Fruit fly (Drosophila melanogaster) whole organism, embryonic: ENCODE measurements around the gene glu.

Experiments
- Abd-B ChIP-seq: fragments of 200-800 bp; sonication (Bioruptor generic); optimal IDR thresholded peaks from 2 replicates; lab custom pipeline; 2018; ENCODE audit warnings: missing biosample characterization, mild to moderate bottlenecking, missing genetic modification characterization, moderate library complexity
- Adf1 ChIP-seq: fragments of 200-800 bp; sonication (Bioruptor generic); IDR thresholded peaks from 2 replicates; pipeline ENCODE4 v1.3.6; 2022; ENCODE audit warnings: missing biosample characterization, missing genetic modification characterization
- CG10565 ChIP-seq: fragments of 200-800 bp; sonication (Bioruptor generic); optimal IDR thresholded peaks from 3 replicates; lab custom pipeline; 2016; ENCODE audit warnings: missing biosample characterization, mild to moderate bottlenecking, missing genetic modification characterization
- CG12071 ChIP-seq: fragments of 200-800 bp; sonication (Bioruptor generic); optimal IDR thresholded peaks from 3 replicates; lab custom pipeline; 2018; ENCODE audit warnings: missing biosample characterization, mild to moderate bottlenecking, missing genetic modification characterization
- CG13123 ChIP-seq: fragments of 200-800 bp; sonication (Bioruptor generic); optimal IDR thresholded peaks from 2 replicates; lab custom pipeline; 2016; ENCODE audit warnings: missing biosample characterization, missing genetic modification characterization
- CG13775 ChIP-seq: fragments of 200-800 bp; sonication (Bioruptor generic); optimal IDR thresholded peaks from 3 replicates; lab custom pipeline; 2017; ENCODE audit warnings: missing biosample characterization, mild to moderate bottlenecking, missing genetic modification characterization
- CG14050 ChIP-seq: fragments of 200-800 bp; sonication (Bioruptor generic); IDR thresholded peaks from 3 replicates; pipeline ENCODE4 v1.3.6; 2022; ENCODE audit warnings: missing biosample characterization, missing genetic modification characterization
- CG15011 ChIP-seq: fragments of 200-800 bp; sonication (Bioruptor generic); optimal IDR thresholded peaks from 3 replicates; lab custom pipeline; 2018; ENCODE audit warnings: missing biosample characterization, mild to moderate bottlenecking, missing genetic modification characterization
- CG16863 ChIP-seq: fragments of 200-800 bp; sonication (Bioruptor generic); optimal IDR thresholded peaks from 3 replicates; lab custom pipeline; 2016; ENCODE audit warnings: missing biosample characterization, missing genetic modification characterization
- CG17361 ChIP-seq: fragments of 200-800 bp; sonication (Bioruptor generic); IDR thresholded peaks from 3 replicates; pipeline ENCODE4 v1.3.6; 2022; ENCODE audit warnings: missing biosample characterization, missing genetic modification characterization
- CG30403 ChIP-seq: fragments of 200-800 bp; sonication (Bioruptor generic); optimal IDR thresholded peaks from 3 replicates; lab custom pipeline; 2016; ENCODE audit warnings: missing biosample characterization, missing genetic modification characterization
- CG42726 ChIP-seq: fragments of 200-800 bp; sonication (Bioruptor generic); IDR thresholded peaks from 2 replicates; pipeline ENCODE4 v1.3.6; 2022; ENCODE audit warnings: missing biosample characterization, missing genetic modification characterization; ENCODE audit not compliant: partially characterized antibody
- CG4424 ChIP-seq: fragments of 200-800 bp; sonication (Bioruptor generic); optimal IDR thresholded peaks from 3 replicates; lab custom pipeline; 2016; ENCODE audit warnings: missing biosample characterization, missing genetic modification characterization
- CG5180 ChIP-seq: fragments of 200-800 bp; sonication (Bioruptor generic); optimal IDR thresholded peaks from 3 replicates; lab custom pipeline; 2017; ENCODE audit warnings: missing biosample characterization, missing genetic modification characterization, mild to moderate bottlenecking, moderate library complexity, missing genetic modification reagents
- CG6175 ChIP-seq: fragments of 200-800 bp; sonication (Bioruptor generic); IDR thresholded peaks from 3 replicates; pipeline ENCODE4 v1.3.6; 2022; ENCODE audit warnings: missing biosample characterization, missing genetic modification characterization
- CG6272 ChIP-seq: fragments of 200-800 bp; sonication (Bioruptor generic); IDR thresholded peaks from 2 replicates; pipeline ENCODE4 v1.3.6; 2022; ENCODE audit warnings: missing biosample characterization, missing genetic modification characterization
- CG6791 ChIP-seq: fragments of 200-800 bp; sonication (Bioruptor generic); IDR thresholded peaks from 3 replicates; pipeline ENCODE4 v1.3.6; 2022; ENCODE audit warnings: missing biosample characterization, missing genetic modification characterization; ENCODE audit not compliant: partially characterized antibody
- CG7928 ChIP-seq: fragments of 200-800 bp; sonication (Bioruptor generic); optimal IDR thresholded peaks from 2 replicates; lab custom pipeline; 2017; ENCODE audit warnings: missing biosample characterization, mild to moderate bottlenecking, missing genetic modification characterization
- CG8765 ChIP-seq: fragments of 200-800 bp; sonication (Bioruptor generic); IDR thresholded peaks from 2 replicates; pipeline ENCODE4 v1.3.6; 2022; ENCODE audit warnings: missing biosample characterization, missing genetic modification characterization
- CG8944 ChIP-seq: fragments of 200-800 bp; sonication (Bioruptor generic); optimal IDR thresholded peaks from 3 replicates; lab custom pipeline; 2016; ENCODE audit warnings: missing biosample characterization, missing genetic modification characterization
- D ChIP-seq, 2 experiments: fragments of 200-800 bp in 1 of 2; fragments of >200 bp in 1 of 2; sonication (Bioruptor generic) in 1 of 2; optimal IDR thresholded peaks; 2 replicates in 1 of 2; 3 replicates in 1 of 2; lab custom pipeline; 2017; ENCODE audit warnings: mild to moderate bottlenecking in 1 of 2, missing biosample characterization in 1 of 2, missing genetic modification characterization in 1 of 2, missing genetic modification reagents in 1 of 2
- Dek ChIP-seq: fragments of 200-800 bp; sonication (Bioruptor generic); optimal IDR thresholded peaks from 3 replicates; lab custom pipeline; 2019; ENCODE audit warnings: missing biosample characterization, mild to moderate bottlenecking, missing genetic modification characterization, moderate library complexity
- Doc2 ChIP-seq: fragments of 200-800 bp; sonication (Bioruptor generic); IDR thresholded peaks from 2 replicates; pipeline ENCODE4 v1.3.6; 2022; ENCODE audit warnings: missing biosample characterization, missing genetic modification characterization
- E2f2 ChIP-seq: fragments of 200-800 bp; sonication (Bioruptor generic); IDR thresholded peaks from 2 replicates; pipeline ENCODE4 v1.3.6; 2022; ENCODE audit warnings: missing biosample characterization, missing genetic modification characterization
- Fer3 ChIP-seq: fragments of 200-800 bp; sonication (Bioruptor generic); optimal IDR thresholded peaks from 2 replicates; lab custom pipeline; 2018; ENCODE audit warnings: missing biosample characterization, mild to moderate bottlenecking, missing genetic modification characterization, moderate library complexity
- Kr ChIP-seq: fragments of 200-800 bp; sonication (Bioruptor generic); optimal IDR thresholded peaks from 2 replicates; lab custom pipeline; 2017; ENCODE audit warnings: missing biosample characterization, mild to moderate bottlenecking, missing genetic modification characterization
- MTF-1 ChIP-seq: fragments of 200-800 bp; sonication (Bioruptor generic); optimal IDR thresholded peaks from 2 replicates; lab custom pipeline; 2018; ENCODE audit warnings: missing biosample characterization, mild to moderate bottlenecking, missing genetic modification characterization, borderline replicate concordance
- Meics ChIP-seq: fragments of 200-800 bp; sonication (Bioruptor generic); optimal IDR thresholded peaks from 2 replicates; lab custom pipeline; 2017; ENCODE audit warnings: missing biosample characterization, mild to moderate bottlenecking, missing genetic modification characterization
- Sry-δ ChIP-seq: fragments of 200-800 bp; sonication (Bioruptor generic); optimal IDR thresholded peaks from 2 replicates; lab custom pipeline; 2016; ENCODE audit warnings: missing biosample characterization, missing genetic modification characterization
- Trl ChIP-seq, 3 experiments: fragments of >200 bp in 2 of 3; fragments of 200-800 bp in 1 of 3; sonication (Bioruptor generic) in 1 of 3; optimal IDR thresholded peaks; 2 replicates in 1 of 3; 3 replicates in 2 of 3; lab custom pipeline; 2016 to 2017; ENCODE audit warnings: missing biosample characterization in 1 of 3, missing genetic modification characterization in 1 of 3
- ato ChIP-seq: fragments of 200-800 bp; sonication (Bioruptor generic); IDR thresholded peaks from 2 replicates; pipeline ENCODE4 v1.3.6; 2022; ENCODE audit warnings: missing biosample characterization, missing genetic modification characterization; ENCODE audit not compliant: partially characterized antibody
- br ChIP-seq: fragments of >200 bp; optimal IDR thresholded peaks from 2 replicates; lab custom pipeline; 2017
- bsh ChIP-seq, 2 experiments: fragments of 200-800 bp; sonication (Bioruptor generic); optimal IDR thresholded peaks; 2 replicates each; lab custom pipeline; 2017 to 2018; ENCODE audit warnings: mild to moderate bottlenecking in 2 of 2, missing biosample characterization in 2 of 2, missing genetic modification characterization in 2 of 2, moderate library complexity in 1 of 2
- chif ChIP-seq, 2 experiments: fragments of 200-800 bp; sonication (Bioruptor generic); optimal IDR thresholded peaks; 3 replicates each; lab custom pipeline; 2016; ENCODE audit warnings: missing biosample characterization in 2 of 2, missing genetic modification characterization in 2 of 2
- chinmo ChIP-seq: fragments of 200-800 bp; sonication (Bioruptor generic); IDR thresholded peaks from 4 replicates; pipeline ENCODE4 v1.3.6; 2022; ENCODE audit warnings: missing biosample characterization, missing genetic modification characterization; ENCODE audit not compliant: partially characterized antibody
- dmrt11E ChIP-seq: fragments of 200-800 bp; sonication (Bioruptor generic); optimal IDR thresholded peaks from 3 replicates; lab custom pipeline; 2018; ENCODE audit warnings: missing biosample characterization, mild to moderate bottlenecking, missing genetic modification characterization, moderate library complexity
- eve ChIP-seq, 2 experiments: fragments of >200 bp; optimal IDR thresholded peaks; 2 replicates each; lab custom pipeline; 2017; ENCODE audit warnings: missing biosample characterization in 2 of 2, missing genetic modification characterization in 2 of 2
- fd96Cb ChIP-seq: fragments of 200-800 bp; sonication (Bioruptor generic); optimal IDR thresholded peaks from 2 replicates; lab custom pipeline; 2018; ENCODE audit warnings: missing biosample characterization, mild to moderate bottlenecking, missing genetic modification characterization, moderate library complexity
- gt ChIP-seq: fragments of 200-800 bp; sonication (Bioruptor generic); IDR thresholded peaks from 2 replicates; pipeline ENCODE4 v1.3.6; 2022; ENCODE audit warnings: missing biosample characterization, missing genetic modification characterization
- lab ChIP-seq: fragments of 200-800 bp; sonication (Bioruptor generic); optimal IDR thresholded peaks from 3 replicates; lab custom pipeline; 2017; ENCODE audit warnings: missing biosample characterization, missing genetic modification characterization, mild to moderate bottlenecking, moderate library complexity, missing genetic modification reagents
- nerfin-1 ChIP-seq: fragments of 200-800 bp; sonication (Bioruptor generic); optimal IDR thresholded peaks from 3 replicates; lab custom pipeline; 2019; ENCODE audit warnings: missing biosample characterization, mild to moderate bottlenecking, missing genetic modification characterization, moderate library complexity
- repo ChIP-seq: fragments of 200-800 bp; sonication (Bioruptor generic); optimal IDR thresholded peaks from 2 replicates; lab custom pipeline; 2016; ENCODE audit warnings: missing biosample characterization, missing genetic modification characterization
- sc ChIP-seq, 3 experiments: fragments of >200 bp in 2 of 3; fragments of 200-800 bp in 1 of 3; sonication (Bioruptor generic) in 1 of 3; optimal IDR thresholded peaks; 2 replicates in 2 of 3; 3 replicates in 1 of 3; lab custom pipeline; 2017; ENCODE audit warnings: mild to moderate bottlenecking in 1 of 3, missing biosample characterization in 1 of 3, missing genetic modification characterization in 1 of 3, missing genetic modification reagents in 1 of 3
- toy ChIP-seq: fragments of 200-800 bp; sonication (Bioruptor generic); IDR thresholded peaks from 2 replicates; pipeline ENCODE4 v1.3.6; 2022; ENCODE audit warnings: missing biosample characterization, missing genetic modification characterization
- trem ChIP-seq: fragments of 200-800 bp; optimal IDR thresholded peaks from 3 replicates; lab custom pipeline; 2019; ENCODE audit warnings: missing biosample characterization, mild to moderate bottlenecking, missing genetic modification characterization, moderate library complexity
- unpg ChIP-seq: fragments of 200-800 bp; sonication (Bioruptor generic); optimal IDR thresholded peaks from 3 replicates; lab custom pipeline; 2018; ENCODE audit warnings: missing biosample characterization, mild to moderate bottlenecking, missing genetic modification characterization, moderate library complexity
- zfh2 ChIP-seq: fragments of 200-800 bp; sonication (Bioruptor generic); optimal IDR thresholded peaks from 2 replicates; lab custom pipeline; 2016; ENCODE audit warnings: missing biosample characterization, missing genetic modification characterization

Gene glu

DNA sequence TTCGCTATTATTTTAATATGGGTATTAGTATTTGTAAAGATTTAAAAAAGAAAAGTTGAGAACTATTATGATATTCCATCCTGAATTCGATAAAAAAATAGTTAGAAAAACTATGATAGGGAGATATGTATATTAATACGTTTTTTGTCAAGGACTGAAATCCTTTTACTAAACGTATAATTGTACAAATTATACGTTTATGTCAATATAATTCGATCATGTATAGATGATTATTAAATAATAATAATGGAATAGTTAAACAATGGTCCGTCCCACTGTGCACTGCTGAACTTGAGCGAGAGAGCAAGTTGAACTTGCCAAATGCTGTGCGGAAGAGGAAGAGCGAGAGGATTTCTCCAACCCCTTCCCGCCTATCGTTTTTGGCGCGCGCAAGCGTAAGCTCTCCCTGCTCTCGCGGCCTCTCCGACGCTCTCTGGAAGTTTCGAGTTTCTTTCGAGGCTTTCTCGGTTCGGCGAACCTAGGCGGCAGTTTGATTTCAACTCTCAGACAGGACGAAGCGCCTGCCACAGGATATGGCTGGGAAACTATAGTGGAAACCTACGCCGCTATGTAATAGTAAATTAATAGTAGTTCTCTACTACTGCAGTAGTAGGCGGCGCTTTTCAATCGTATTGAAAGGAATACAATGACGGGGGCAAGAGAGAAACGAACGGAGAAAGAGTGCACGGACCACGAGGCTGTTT is 53.1 kb downstream of the glu start (continued):
- no peak for TF ChIP-seq CG16863 (GFP tag; lab: Kevin White, UChicago)
- TF ChIP-seq zfh2 (GFP tag; lab: Kevin White, UChicago) = no peak
- no peak for TF ChIP-seq Doc2 (GFP tag; lab: Robert Waterston, UW)
- no peak for TF ChIP-seq CG6272 (GFP tag; lab: Robert Waterston, UW)
- TF ChIP-seq Adf1 = no peak
- peak; percentile 45 for TF ChIP-seq Dek (tag; lab: Kevin White, UChicago)
- TF ChIP-seq Meics (GFP tag; lab: Kevin White, UChicago) = peak; percentile 69
- TF ChIP-seq nerfin-1 = no peak
- no peak for TF ChIP-seq D (optimal IDR thresholded peaks at IDR 0.05; lab: Kevin White, UChicago)
- peak; percentile 31 for TF ChIP-seq D (GFP tag; optimal IDR thresholded peaks at IDR 0.05; lab: Kevin White, UChicago)
- peak; percentile 62 for TF ChIP-seq CG4424 (GFP tag; lab: Kevin White, UChicago)
- TF ChIP-seq Trl (optimal IDR thresholded peaks at IDR 0.05; lab: Kevin White, UChicago) = peak; percentile 68 to 76
- TF ChIP-seq Trl (GFP tag; optimal IDR thresholded peaks at IDR 0.05; lab: Kevin White, UChicago) = no peak
- no peak for TF ChIP-seq toy (GFP tag; lab: Robert Waterston, UW)
- peak; percentile 61 for TF ChIP-seq bsh (GFP tag; optimal IDR thresholded peaks at IDR 0.05; lab: Kevin White, UChicago)
- no peak for TF ChIP-seq CG8765 (GFP tag; lab: Robert Waterston, UW)
- no peak for TF ChIP-seq CG10565
- TF ChIP-seq CG5180 (GFP tag; lab: Kevin White, UChicago) = peak; percentile 56
- TF ChIP-seq CG17361 = peak; percentile 77
- no peak for TF ChIP-seq CG8944
- no peak for TF ChIP-seq sc (optimal IDR thresholded peaks at IDR 0.05; lab: Kevin White, UChicago)
- no peak for TF ChIP-seq sc (GFP tag; optimal IDR thresholded peaks at IDR 0.05; lab: Kevin White, UChicago)
- TF ChIP-seq dmrt11E (tag; lab: Kevin White, UChicago) = peak; percentile 6
- no peak for TF ChIP-seq CG7928 (GFP tag; lab: Kevin White, UChicago)
- peak; percentile 71 for TF ChIP-seq lab (GFP tag; lab: Kevin White, UChicago)
- no peak for TF ChIP-seq ato (GFP tag; lab: Robert Waterston, UW)
- peak; percentile 60 for TF ChIP-seq CG15011 (GFP tag; lab: Kevin White, UChicago)
- peak; percentile 63 for TF ChIP-seq unpg (GFP tag; lab: Kevin White, UChicago)
- TF ChIP-seq E2f2 (GFP tag; lab: Robert Waterston, UW) = no peak; the same call in 1 of the 2 replicates
- TF ChIP-seq CG12071 (GFP tag; lab: Kevin White, UChicago) = no peak
- no peak for TF ChIP-seq CG13123
- no peak for TF ChIP-seq Kr (GFP tag; lab: Kevin White, UChicago)
- peak; percentile 65 for TF ChIP-seq fd96Cb (tag; lab: Kevin White, UChicago)
- peak; percentile 58 for TF ChIP-seq Abd-B (GFP tag; lab: Kevin White, UChicago)
- TF ChIP-seq br (lab: Kevin White, UChicago) = no peak
- TF ChIP-seq gt (GFP tag; lab: Robert Waterston, UW) = no peak
- peak; percentile 69 for TF ChIP-seq CG30403 (GFP tag; lab: Kevin White, UChicago)
- TF ChIP-seq trem (tag; lab: Kevin White, UChicago) = peak; percentile 49
- TF ChIP-seq CG14050 (GFP tag; lab: Robert Waterston, UW) = no peak
- TF ChIP-seq CG42726 = no peak
- no peak for TF ChIP-seq chif (GFP tag; optimal IDR thresholded peaks at IDR 0.05; lab: Kevin White, UChicago)
- no peak for TF ChIP-seq CG6791 (GFP tag; lab: Robert Waterston, UW)
- peak; percentile 57 for TF ChIP-seq Fer3 (tag; lab: Kevin White, UChicago)
- no peak for TF ChIP-seq Sry-δ (GFP tag; lab: Kevin White, UChicago)
- TF ChIP-seq CG13775 (GFP tag; lab: Kevin White, UChicago) = peak; percentile 23
- TF ChIP-seq chinmo (GFP tag; lab: Robert Waterston, UW) = no peak
- TF ChIP-seq repo (GFP tag; lab: Kevin White, UChicago) = no peak
- TF ChIP-seq eve (GFP tag; optimal IDR thresholded peaks at IDR 0.05; lab: Kevin White, UChicago) = peak in 1 of 2 experiments; percentile 71
- peak; percentile 4 for TF ChIP-seq MTF-1 (GFP tag; lab: Kevin White, UChicago)
- TF ChIP-seq CG6175 (GFP tag; lab: Robert Waterston, UW) = no peak
